4 fruit fly cellular contexts compared by ENCODE assay signal in genomic region chr2L:9010267-9010666, dm6.
TF ChIP-seq lines count a peak whose summit lies in the region.

Gene CG9568, plus strand, starts transcription at chr2L:9010583.

- TF ChIP-seq CTCF in whole organism, embryonic (GFP tag; optimal IDR thresholded peaks at IDR 0.05; lab: Kevin White, UChicago), result no peak

TF ChIP-seq in whole organism, adult, 20 proteins besides CTCF, POLR2A, EP300 and RAD21:
- TF ChIP-seq CG11617 (GFP tag; optimal IDR thresholded peaks at IDR 0.05; lab: Kevin White, UChicago) (no peak), cic (GFP tag; optimal IDR thresholded peaks at IDR 0.05; lab: Kevin White, UChicago) (peak; percentile 60), CG33017 (tag; optimal IDR thresholded peaks at IDR 0.05; lab: Kevin White, UChicago) (peak; percentile 39), CG1620 (GFP tag; optimal IDR thresholded peaks at IDR 0.05; lab: Kevin White, UChicago) (no peak), kay (GFP tag; lab: Kevin White, UChicago; ENCODE audit: borderline replicate concordance) (peak; percentile 74), tj (GFP tag; optimal IDR thresholded peaks at IDR 0.05; lab: Kevin White, UChicago) (peak; percentile 10), CG7045 (GFP tag; optimal IDR thresholded peaks at IDR 0.05; lab: Kevin White, UChicago) (peak; percentile 46), CG7101 (tag; optimal IDR thresholded peaks at IDR 0.05; lab: Kevin White, UChicago) (peak; percentile 11), ovo (GFP tag; optimal IDR thresholded peaks at IDR 0.05; lab: Kevin White, UChicago) (no peak), Clk (GFP tag; optimal IDR thresholded peaks at IDR 0.05; lab: Kevin White, UChicago) (no peak), CG12768 (GFP tag; optimal IDR thresholded peaks at IDR 0.05; lab: Kevin White, UChicago) (peak; percentile 35)

TF ChIP-seq in whole organism, embryonic, 481 proteins besides CTCF, POLR2A, EP300 and RAD21 (continues in another document):
- no peak for TF ChIP-seq tup (GFP tag; optimal IDR thresholded peaks at IDR 0.05; lab: Kevin White, UChicago)
- no peak for TF ChIP-seq CG1529 (GFP tag; optimal IDR thresholded peaks at IDR 0.05; lab: Kevin White, UChicago)
- TF ChIP-seq Asciz (GFP tag; optimal IDR thresholded peaks at IDR 0.05; lab: Kevin White, UChicago), result peak; percentile 2
- peak; percentile 48 for TF ChIP-seq CG12071 (GFP tag; optimal IDR thresholded peaks at IDR 0.05; lab: Kevin White, UChicago)
- no peak for TF ChIP-seq Hey (tag; optimal IDR thresholded peaks at IDR 0.05; lab: Kevin White, UChicago)
- no peak for TF ChIP-seq fru (optimal IDR thresholded peaks at IDR 0.05; lab: Kevin White, UChicago)
- no peak for TF ChIP-seq Vsx1 (GFP tag; optimal IDR thresholded peaks at IDR 0.05; lab: Kevin White, UChicago)
- peak; percentile 18 for TF ChIP-seq lab (GFP tag; optimal IDR thresholded peaks at IDR 0.05; lab: Kevin White, UChicago)
- no peak for TF ChIP-seq NC2β (GFP tag; optimal IDR thresholded peaks at IDR 0.05; lab: Kevin White, UChicago)
- TF ChIP-seq dimm (GFP tag; IDR thresholded peaks at IDR 0.05; lab: Robert Waterston, UW), result no peak
- no peak for TF ChIP-seq slbo (GFP tag; IDR thresholded peaks at IDR 0.05; lab: Robert Waterston, UW)
- no peak for TF ChIP-seq cad (GFP tag; optimal IDR thresholded peaks at IDR 0.05; lab: Kevin White, UChicago)
- peak in 1 of 2 experiments; percentile 38 for TF ChIP-seq Pdp1 (GFP tag; optimal IDR thresholded peaks at IDR 0.05; lab: Kevin White, UChicago)
- TF ChIP-seq unc-4 (GFP tag; IDR thresholded peaks at IDR 0.05; lab: Robert Waterston, UW; ENCODE audit: partially characterized antibody), result no peak
- TF ChIP-seq Doc2 (GFP tag; IDR thresholded peaks at IDR 0.05; lab: Robert Waterston, UW), result no peak
- no peak for TF ChIP-seq CG11398 (GFP tag; optimal IDR thresholded peaks at IDR 0.05; lab: Kevin White, UChicago)
- TF ChIP-seq CG15479 (GFP tag; optimal IDR thresholded peaks at IDR 0.05; lab: Kevin White, UChicago), result no peak
- no peak for TF ChIP-seq Ssrp (tag; optimal IDR thresholded peaks at IDR 0.05; lab: Kevin White, UChicago)
- TF ChIP-seq cas (GFP tag; IDR thresholded peaks at IDR 0.05; lab: Robert Waterston, UW), result no peak
- no peak for TF ChIP-seq klu (GFP tag; IDR thresholded peaks at IDR 0.05; lab: Robert Waterston, UW)
- no peak for TF ChIP-seq kay (GFP tag; optimal IDR thresholded peaks at IDR 0.05; lab: Kevin White, UChicago)
- TF ChIP-seq CG9437 (GFP tag; optimal IDR thresholded peaks at IDR 0.05; lab: Kevin White, UChicago), result no peak
- TF ChIP-seq D19B (GFP tag; optimal IDR thresholded peaks at IDR 0.05; lab: Kevin White, UChicago), result peak; percentile 22
- TF ChIP-seq unpg (GFP tag; optimal IDR thresholded peaks at IDR 0.05; lab: Kevin White, UChicago), result peak; percentile 5
- no peak for TF ChIP-seq Dbx (GFP tag; IDR thresholded peaks at IDR 0.05; lab: Robert Waterston, UW)
- TF ChIP-seq exex (tag; optimal IDR thresholded peaks at IDR 0.05; lab: Kevin White, UChicago), result peak; percentile 49
- no peak for TF ChIP-seq CG16815 (GFP tag; optimal IDR thresholded peaks at IDR 0.05; lab: Kevin White, UChicago)
- TF ChIP-seq toy (GFP tag; IDR thresholded peaks at IDR 0.05; lab: Robert Waterston, UW), result no peak
- no peak for TF ChIP-seq CG11456 (GFP tag; IDR thresholded peaks at IDR 0.05; lab: Robert Waterston, UW)

TF ChIP-seq in whole organism, prepupa, 60 proteins besides CTCF, POLR2A, EP300 and RAD21:
- peak; percentile 70 for TF ChIP-seq vri (GFP tag; optimal IDR thresholded peaks at IDR 0.05; lab: Kevin White, UChicago)
- TF ChIP-seq Lpt (GFP tag; optimal IDR thresholded peaks at IDR 0.05; lab: Kevin White, UChicago), result no peak
- TF ChIP-seq CG11762 (GFP tag; optimal IDR thresholded peaks at IDR 0.05; lab: Kevin White, UChicago; ENCODE audit: insufficient read depth), result no peak
- TF ChIP-seq CG10631 (GFP tag; optimal IDR thresholded peaks at IDR 0.05; lab: Kevin White, UChicago), result no peak
- no peak for TF ChIP-seq Hr4 (GFP tag; optimal IDR thresholded peaks at IDR 0.05; lab: Kevin White, UChicago)
- TF ChIP-seq CG8319 (GFP tag; optimal IDR thresholded peaks at IDR 0.05; lab: Kevin White, UChicago), result no peak

TF ChIP-seq in whole organism, wandering third instar larva, 38 proteins besides CTCF, POLR2A, EP300 and RAD21:
- no peak for TF ChIP-seq Hnf4 (GFP tag; optimal IDR thresholded peaks at IDR 0.05; lab: Kevin White, UChicago)
- TF ChIP-seq CrebA (GFP tag; optimal IDR thresholded peaks at IDR 0.05; lab: Kevin White, UChicago; ENCODE audit: borderline replicate concordance), result peak; percentile 78
- TF ChIP-seq pan (optimal IDR thresholded peaks at IDR 0.05; lab: Kevin White, UChicago), result no peak
- TF ChIP-seq woc (GFP tag; optimal IDR thresholded peaks at IDR 0.05; lab: Kevin White, UChicago), result no peak
- TF ChIP-seq lola (GFP tag; optimal IDR thresholded peaks at IDR 0.05; lab: Kevin White, UChicago), result no peak
- TF ChIP-seq dsf (GFP tag; optimal IDR thresholded peaks at IDR 0.05; lab: Kevin White, UChicago; ENCODE audit: borderline replicate concordance), result no peak
- no peak for TF ChIP-seq br (GFP tag; optimal IDR thresholded peaks at IDR 0.05; lab: Kevin White, UChicago)
- no peak for TF ChIP-seq dl (GFP tag; optimal IDR thresholded peaks at IDR 0.05; lab: Kevin White, UChicago; ENCODE audit: insufficient read depth in 1 of 2, partially characterized antibody in 2 of 2)
- TF ChIP-seq CG9705 (GFP tag; optimal IDR thresholded peaks at IDR 0.05; lab: Kevin White, UChicago), result no peak
- TF ChIP-seq Dif (GFP tag; optimal IDR thresholded peaks at IDR 0.05; lab: Kevin White, UChicago; ENCODE audit: partially characterized antibody), result no peak
- TF ChIP-seq Hr83 (GFP tag; optimal IDR thresholded peaks at IDR 0.05; lab: Kevin White, UChicago; ENCODE audit: poor library complexity, severe bottlenecking), result no peak
- TF ChIP-seq dmrt93B (GFP tag; optimal IDR thresholded peaks at IDR 0.05; lab: Kevin White, UChicago), result no peak
- peak; percentile 10 for TF ChIP-seq rgr (GFP tag; optimal IDR thresholded peaks at IDR 0.05; lab: Kevin White, UChicago)
- TF ChIP-seq sv (GFP tag; optimal IDR thresholded peaks at IDR 0.05; lab: Kevin White, UChicago), result no peak
- TF ChIP-seq ey (GFP tag; optimal IDR thresholded peaks at IDR 0.05; lab: Kevin White, UChicago), result no peak
- TF ChIP-seq Myc (optimal IDR thresholded peaks at IDR 0.05; lab: Kevin White, UChicago), result no peak
- no peak for TF ChIP-seq HLH106 (tag; optimal IDR thresholded peaks at IDR 0.05; lab: Kevin White, UChicago)
- TF ChIP-seq CG32264 (GFP tag; optimal IDR thresholded peaks at IDR 0.05; lab: Kevin White, UChicago), result no peak
- TF ChIP-seq Abd-B (GFP tag; optimal IDR thresholded peaks at IDR 0.05; lab: Kevin White, UChicago), result no peak
- TF ChIP-seq Vsx2 (GFP tag; optimal IDR thresholded peaks at IDR 0.05; lab: Kevin White, UChicago; ENCODE audit: partially characterized antibody), result no peak
- no peak for TF ChIP-seq jim (GFP tag; optimal IDR thresholded peaks at IDR 0.05; lab: Kevin White, UChicago)
- TF ChIP-seq Sp1 (GFP tag; optimal IDR thresholded peaks at IDR 0.05; lab: Kevin White, UChicago), result peak; percentile 40
- TF ChIP-seq Rel (GFP tag; optimal IDR thresholded peaks at IDR 0.05; lab: Kevin White, UChicago), result no peak
- TF ChIP-seq Rel (tag; optimal IDR thresholded peaks at IDR 0.05; lab: Kevin White, UChicago), result peak; percentile 98
- no peak for TF ChIP-seq psq (GFP tag; optimal IDR thresholded peaks at IDR 0.05; lab: Kevin White, UChicago)
- TF ChIP-seq h (GFP tag; optimal IDR thresholded peaks at IDR 0.05; lab: Kevin White, UChicago), result no peak
- no peak for TF ChIP-seq sage (GFP tag; optimal IDR thresholded peaks at IDR 0.05; lab: Kevin White, UChicago)
